Fruit fly (Drosophila melanogaster) whole organism, wandering third instar larva: ENCODE data around the gene CG18563.

Experiments
- Abd-B ChIP-seq: fragments of >200 bp; optimal IDR thresholded peaks from 2 replicates; lab custom pipeline; 2017; ENCODE audit warnings: missing biosample characterization, missing genetic modification characterization
- CG32264 ChIP-seq: fragments of 200-800 bp; sonication (Bioruptor generic); optimal IDR thresholded peaks from 2 replicates; lab custom pipeline; 2016; ENCODE audit warnings: missing biosample characterization, missing genetic modification characterization
- CG9705 ChIP-seq: fragments of 200-800 bp; sonication (Bioruptor generic); optimal IDR thresholded peaks from 2 replicates; lab custom pipeline; 2018; ENCODE audit warnings: missing biosample characterization, mild to moderate bottlenecking, missing genetic modification characterization
- CrebA ChIP-seq: fragments of 200-800 bp; sonication (Bioruptor generic); optimal IDR thresholded peaks from 2 replicates; lab custom pipeline; 2016; ENCODE audit warnings: missing biosample characterization, mild to moderate bottlenecking, missing genetic modification characterization, borderline replicate concordance
- Dfd ChIP-seq: fragments of >200 bp; optimal IDR thresholded peaks from 2 replicates; lab custom pipeline; 2017; ENCODE audit warnings: missing biosample characterization, missing genetic modification characterization
- Dif ChIP-seq: fragments of 200-275, 200-300 bp; sonication (Bioruptor generic); optimal IDR thresholded peaks from 2 replicates; lab custom pipeline; 2018; ENCODE audit warnings: missing biosample characterization, missing genetic modification characterization; ENCODE audit not compliant: partially characterized antibody
- GATAd ChIP-seq: sonication (Bioruptor generic); optimal IDR thresholded peaks from 2 replicates; lab custom pipeline; 2016; ENCODE audit warnings: missing biosample characterization, missing genetic modification characterization
- HLH106 ChIP-seq: fragments of 200-800 bp; optimal IDR thresholded peaks from 3 replicates; lab custom pipeline; 2019; ENCODE audit warnings: missing biosample characterization, mild to moderate bottlenecking, missing genetic modification characterization, moderate library complexity
- Hnf4 ChIP-seq: fragments of 200-800 bp; sonication (Bioruptor generic); optimal IDR thresholded peaks from 2 replicates; lab custom pipeline; 2016; ENCODE audit warnings: missing biosample characterization, mild to moderate bottlenecking, missing genetic modification characterization
- Hr78 ChIP-seq: fragments of >200 bp; optimal IDR thresholded peaks from 2 replicates; lab custom pipeline; 2017; ENCODE audit warnings: missing biosample characterization, missing genetic modification characterization
- Hr83 ChIP-seq: fragments of 200-300 bp; sonication (Bioruptor generic); optimal IDR thresholded peaks from 2 replicates; lab custom pipeline; 2016; ENCODE audit warnings: missing biosample characterization, mild to moderate bottlenecking, missing genetic modification characterization, moderate library complexity; ENCODE audit not compliant: poor library complexity, severe bottlenecking
- Jra ChIP-seq: sonication (Bioruptor generic); optimal IDR thresholded peaks from 2 replicates; lab custom pipeline; 2016; ENCODE audit warnings: missing biosample characterization, missing genetic modification characterization
- Mio ChIP-seq: sonication (Bioruptor generic); optimal IDR thresholded peaks from 2 replicates; lab custom pipeline; 2016; ENCODE audit warnings: missing biosample characterization, missing genetic modification characterization
- Myc ChIP-seq: fragments of >200 bp; optimal IDR thresholded peaks from 2 replicates; lab custom pipeline; 2017
- N ChIP-seq: fragments of >200 bp; optimal IDR thresholded peaks from 2 replicates; lab custom pipeline; 2018; ENCODE audit warnings: missing biosample characterization, missing external identifiers, missing genetic modification characterization
- OdsH ChIP-seq: fragments of 200-800 bp; sonication (Bioruptor generic); optimal IDR thresholded peaks from 2 replicates; lab custom pipeline; 2016; ENCODE audit warnings: missing biosample characterization, mild to moderate bottlenecking, missing genetic modification characterization
- Rel ChIP-seq, 2 experiments: fragments of 200-800 bp; sonication (Bioruptor generic) in 1 of 2; optimal IDR thresholded peaks; 2 replicates in 1 of 2; 3 replicates in 1 of 2; lab custom pipeline; 2016 to 2019; ENCODE audit warnings: mild to moderate bottlenecking in 2 of 2, missing biosample characterization in 2 of 2, missing genetic modification characterization in 2 of 2, moderate library complexity in 1 of 2
- Sp1 ChIP-seq: fragments of 200-800 bp; sonication (Bioruptor generic); optimal IDR thresholded peaks from 3 replicates; lab custom pipeline; 2019; ENCODE audit warnings: missing biosample characterization, mild to moderate bottlenecking, missing genetic modification characterization, moderate library complexity
- Vsx2 ChIP-seq: fragments of 200-300, 225-300 bp; sonication (Bioruptor generic); optimal IDR thresholded peaks from 2 replicates; lab custom pipeline; 2018; ENCODE audit warnings: missing biosample characterization, missing genetic modification characterization; ENCODE audit not compliant: partially characterized antibody
- br ChIP-seq: fragments of 200-800 bp; sonication (Bioruptor generic); optimal IDR thresholded peaks from 2 replicates; lab custom pipeline; 2016; ENCODE audit warnings: missing biosample characterization, missing genetic modification characterization
- brk ChIP-seq: fragments of 200-800 bp; sonication (Bioruptor generic); optimal IDR thresholded peaks from 2 replicates; lab custom pipeline; 2016; ENCODE audit warnings: missing biosample characterization, mild to moderate bottlenecking, missing genetic modification characterization
- dl ChIP-seq, 2 experiments: fragments of 175-275, 200-275 bp in 1 of 2; fragments of 200-275 bp in 1 of 2; sonication (Bioruptor generic); optimal IDR thresholded peaks; lab custom pipeline; 2018; ENCODE audit warnings: mild to moderate bottlenecking in 2 of 2, missing biosample characterization in 2 of 2, missing genetic modification characterization in 2 of 2, moderate library complexity in 2 of 2; ENCODE audit not compliant: partially characterized antibody in 2 of 2, insufficient read depth in 1 of 2
- dmrt93B ChIP-seq: fragments of 200-800 bp; sonication (Bioruptor generic); optimal IDR thresholded peaks from 2 replicates; lab custom pipeline; 2018; ENCODE audit warnings: missing biosample characterization, mild to moderate bottlenecking, missing genetic modification characterization
- dsf ChIP-seq: sonication (Bioruptor generic); optimal IDR thresholded peaks from 2 replicates; lab custom pipeline; 2016; ENCODE audit warnings: missing biosample characterization, missing genetic modification characterization, borderline replicate concordance
- ey ChIP-seq: fragments of 200-800 bp; sonication (Bioruptor generic); optimal IDR thresholded peaks from 2 replicates; lab custom pipeline; 2016; ENCODE audit warnings: missing biosample characterization, missing genetic modification characterization
- foxo ChIP-seq, 2 experiments: fragments of 200-800 bp; sonication (Bioruptor generic); optimal IDR thresholded peaks; 2 replicates in 1 of 2; 3 replicates in 1 of 2; lab custom pipeline; 2016 to 2017; ENCODE audit warnings: missing biosample characterization in 2 of 2, missing genetic modification characterization in 2 of 2
- fru ChIP-seq: fragments of 200-800 bp; sonication (Bioruptor generic); optimal IDR thresholded peaks from 3 replicates; lab custom pipeline; 2016; ENCODE audit warnings: missing biosample characterization, mild to moderate bottlenecking, missing genetic modification characterization
- h ChIP-seq: fragments of 200-800 bp; sonication (Bioruptor generic); optimal IDR thresholded peaks from 3 replicates; lab custom pipeline; 2016; ENCODE audit warnings: missing biosample characterization, mild to moderate bottlenecking, missing genetic modification characterization
- jim ChIP-seq: fragments of 175-275, 200-325 bp; sonication (Bioruptor generic); optimal IDR thresholded peaks from 2 replicates; lab custom pipeline; 2016; ENCODE audit warnings: missing biosample characterization, mild to moderate bottlenecking, missing genetic modification characterization
- lola ChIP-seq: fragments of >200 bp; optimal IDR thresholded peaks from 2 replicates; lab custom pipeline; 2017; ENCODE audit warnings: missing biosample characterization, missing genetic modification characterization
- pan ChIP-seq: fragments of >200 bp; optimal IDR thresholded peaks from 2 replicates; lab custom pipeline; 2017
- psq ChIP-seq: fragments of 200-800 bp; sonication (Bioruptor generic); optimal IDR thresholded peaks from 3 replicates; lab custom pipeline; 2017; ENCODE audit warnings: missing biosample characterization, mild to moderate bottlenecking, missing genetic modification characterization, moderate library complexity
- rgr ChIP-seq: fragments of 200-800 bp; sonication (Bioruptor generic); optimal IDR thresholded peaks from 3 replicates; lab custom pipeline; 2016; ENCODE audit warnings: missing biosample characterization, mild to moderate bottlenecking, missing genetic modification characterization
- sage ChIP-seq: fragments of 200-800 bp; sonication (Bioruptor generic); optimal IDR thresholded peaks from 2 replicates; lab custom pipeline; 2016; ENCODE audit warnings: missing biosample characterization, mild to moderate bottlenecking, missing genetic modification characterization
- sv ChIP-seq: fragments of 200-800 bp; sonication (Bioruptor generic); optimal IDR thresholded peaks from 3 replicates; lab custom pipeline; 2016; ENCODE audit warnings: missing biosample characterization, missing genetic modification characterization
- tai ChIP-seq: sonication (Bioruptor generic); optimal IDR thresholded peaks from 2 replicates; lab custom pipeline; 2016; ENCODE audit warnings: missing biosample characterization, missing genetic modification characterization
- usp ChIP-seq: fragments of >200 bp; optimal IDR thresholded peaks from 2 replicates; lab custom pipeline; 2017; ENCODE audit warnings: missing biosample characterization, missing genetic modification characterization
- woc ChIP-seq: sonication (Bioruptor generic); optimal IDR thresholded peaks from 2 replicates; lab custom pipeline; 2016; ENCODE audit warnings: missing biosample characterization, mild to moderate bottlenecking, missing genetic modification characterization

Gene CG18563

dm6 chr2L:17430602-17431358 is 27.1 kb downstream of the CG18563 start:
- TF ChIP-seq Sp1 (GFP tag; lab: Kevin White, UChicago) = no peak
- TF ChIP-seq CrebA (GFP tag; lab: Kevin White, UChicago) = no peak
- TF ChIP-seq woc = no peak
- TF ChIP-seq Mio = no peak
- no peak for TF ChIP-seq Rel (GFP tag; optimal IDR thresholded peaks at IDR 0.05; lab: Kevin White, UChicago)
- peak; percentile 93 for TF ChIP-seq Rel (tag; optimal IDR thresholded peaks at IDR 0.05; lab: Kevin White, UChicago)
- TF ChIP-seq Dif (GFP tag; lab: Kevin White, UChicago) = peak; percentile 69
- no peak for TF ChIP-seq N (GFP tag; lab: Kevin White, UChicago)
- no peak for TF ChIP-seq GATAd (GFP tag; lab: Kevin White, UChicago)
- no peak for TF ChIP-seq lola (GFP tag; lab: Kevin White, UChicago)
- TF ChIP-seq CG9705 (GFP tag; lab: Kevin White, UChicago) = no peak
- TF ChIP-seq Vsx2 (GFP tag; lab: Kevin White, UChicago) = no peak
- TF ChIP-seq sage (GFP tag; lab: Kevin White, UChicago) = no peak
- peak; percentile 50 to 71 for TF ChIP-seq dl (GFP tag; optimal IDR thresholded peaks at IDR 0.05; lab: Kevin White, UChicago; ENCODE audit: insufficient read depth in 1 of 2, partially characterized antibody in 2 of 2)
- no peak for TF ChIP-seq Hr78 (GFP tag; lab: Kevin White, UChicago)
- TF ChIP-seq Jra (GFP tag; lab: Kevin White, UChicago) = peak; percentile 1

- TF ChIP-seq sv (GFP tag; lab: Kevin White, UChicago) = peak; percentile 10
- TF ChIP-seq CG9705 (GFP tag; lab: Kevin White, UChicago) = peak; percentile 75
- no peak for TF ChIP-seq usp
- peak; percentile 91 for TF ChIP-seq rgr (GFP tag; lab: Kevin White, UChicago)
- TF ChIP-seq Hr83 = peak; percentile 33
- TF ChIP-seq Hnf4 (GFP tag; lab: Kevin White, UChicago) = peak; percentile 83
- no peak for TF ChIP-seq pan (lab: Kevin White, UChicago)
- no peak for TF ChIP-seq GATAd (GFP tag; lab: Kevin White, UChicago)
- peak; percentile 98 for TF ChIP-seq Sp1 (GFP tag; lab: Kevin White, UChicago)
- TF ChIP-seq OdsH = peak; percentile 86
- TF ChIP-seq sage (GFP tag; lab: Kevin White, UChicago) = peak; percentile 12
- TF ChIP-seq dmrt93B (GFP tag; lab: Kevin White, UChicago) = peak; percentile 95
- peak; percentile 54 for TF ChIP-seq h (GFP tag; lab: Kevin White, UChicago)
- peak in 1 of 2 experiments; percentile 96 for TF ChIP-seq foxo (GFP tag; optimal IDR thresholded peaks at IDR 0.05; lab: Kevin White, UChicago)
- no peak for TF ChIP-seq Myc (lab: Kevin White, UChicago)
- TF ChIP-seq psq = peak; percentile 97
- peak; percentile 48 for TF ChIP-seq woc
- peak; percentile 81 for TF ChIP-seq ey (GFP tag; lab: Kevin White, UChicago)
- no peak for TF ChIP-seq lola (GFP tag; lab: Kevin White, UChicago)
- TF ChIP-seq fru (GFP tag; lab: Kevin White, UChicago) = peak; percentile 92
- TF ChIP-seq dl (GFP tag; optimal IDR thresholded peaks at IDR 0.05; lab: Kevin White, UChicago; ENCODE audit: insufficient read depth in 1 of 2, partially characterized antibody in 2 of 2) = peak; percentile 80 to 93
- TF ChIP-seq Dfd (GFP tag; lab: Kevin White, UChicago) = no peak
- no peak for TF ChIP-seq N (GFP tag; lab: Kevin White, UChicago)
- TF ChIP-seq Jra (GFP tag; lab: Kevin White, UChicago) = peak; percentile 84
- TF ChIP-seq Abd-B (GFP tag; lab: Kevin White, UChicago) = no peak
- TF ChIP-seq Hr78 (GFP tag; lab: Kevin White, UChicago) = no peak
- TF ChIP-seq br (GFP tag; lab: Kevin White, UChicago) = peak; percentile 85
- no peak for TF ChIP-seq jim (GFP tag; lab: Kevin White, UChicago)
- TF ChIP-seq Mio = no peak
- TF ChIP-seq dsf (GFP tag; lab: Kevin White, UChicago) = peak; percentile 65
- TF ChIP-seq tai = peak; percentile 56
- TF ChIP-seq Vsx2 (GFP tag; lab: Kevin White, UChicago) = peak; percentile 12
- TF ChIP-seq Rel (GFP tag; optimal IDR thresholded peaks at IDR 0.05; lab: Kevin White, UChicago) = no peak
- TF ChIP-seq Rel (tag; optimal IDR thresholded peaks at IDR 0.05; lab: Kevin White, UChicago) = peak; percentile 65
- TF ChIP-seq CG32264 (GFP tag; lab: Kevin White, UChicago) = no peak
- peak; percentile 98 for TF ChIP-seq Dif (GFP tag; lab: Kevin White, UChicago)
- peak; percentile 97 for TF ChIP-seq HLH106 (tag; lab: Kevin White, UChicago)
- TF ChIP-seq brk (GFP tag; lab: Kevin White, UChicago) = peak; percentile 93
- TF ChIP-seq CrebA (GFP tag; lab: Kevin White, UChicago) = no peak
Observed at dm6 chr2L:17429788-17430587, 27.9 kb downstream of the CG18563 start.
